Worm (Caenorhabditis elegans) whole organism, mixed stage, embryonic: Measurements from ENCODE around the gene apt-9.

Experiments used
- ceh-39 ChIP-seq: fragments of 150-350 bp; optimal IDR thresholded peaks from 2 replicates; lab custom pipeline; 2014; ENCODE audit warnings: missing biosample characterization, missing genetic modification characterization
- lsy-2 ChIP-seq: fragments of 150-350 bp; optimal IDR thresholded peaks from 2 replicates; lab custom pipeline; 2014; ENCODE audit warnings: missing biosample characterization, missing genetic modification characterization
- nhr-237 ChIP-seq: fragments of 150-350 bp; optimal IDR thresholded peaks from 2 replicates; lab custom pipeline; 2014; ENCODE audit warnings: missing biosample characterization, missing genetic modification characterization
- nhr-76 ChIP-seq: sonication (generic microtip); optimal IDR thresholded peaks from 2 replicates; lab custom pipeline; 2017; ENCODE audit warnings: missing biosample characterization, missing genetic modification characterization
- sem-2 ChIP-seq: fragments of 200-800 bp; sonication (Bioruptor generic); optimal IDR thresholded peaks from 2 replicates; lab custom pipeline; 2018; ENCODE audit warnings: mild to moderate bottlenecking, missing genetic modification characterization, missing compliant biosample characterization

DNA sequence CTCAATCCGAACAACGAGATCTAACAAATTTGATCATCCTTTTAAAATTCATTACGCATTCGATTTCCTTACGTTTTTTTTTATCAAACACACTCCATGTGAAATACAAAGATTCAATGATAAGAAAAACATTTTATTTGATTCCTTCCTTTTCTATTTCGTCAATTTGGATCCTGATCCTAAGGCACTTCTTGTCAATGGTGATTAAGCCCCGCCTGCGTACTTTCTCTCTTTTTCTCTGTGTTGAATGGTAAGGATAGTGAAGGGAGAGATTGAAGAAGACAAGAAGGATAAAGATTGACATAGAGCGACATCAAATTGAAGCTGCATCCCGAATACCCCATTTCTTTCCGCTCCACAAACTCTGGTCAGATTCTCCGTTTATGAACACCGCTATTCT is 40.9 kb downstream of the apt-9 start, which contains the start of gene grd-1:
- TF ChIP-seq lsy-2 = no peak
- TF ChIP-seq nhr-76 = no peak
- no peak for TF ChIP-seq sem-2
- no peak for TF ChIP-seq nhr-237 (tag; lab: Kevin White, UChicago)
- TF ChIP-seq ceh-39 (tag; lab: Kevin White, UChicago) = no peak
